Fruit fly (Drosophila melanogaster) whole organism, embryonic: Measurements from ENCODE around the gene CG9970.
A peak's percentile ranks its signal among the peaks of the same experiment; 100 is the strongest.

Experiments used
- Atf-2 ChIP-seq: fragments of 200-800 bp; sonication (Bioruptor generic); optimal IDR thresholded peaks from 2 replicates; lab custom pipeline; 2016; ENCODE audit warnings: missing biosample characterization, missing genetic modification characterization
- Atf3 ChIP-seq: fragments of 200-800 bp; sonication (Bioruptor generic); optimal IDR thresholded peaks from 3 replicates; lab custom pipeline; 2016; ENCODE audit warnings: missing biosample characterization, missing genetic modification characterization
- C15 ChIP-seq: fragments of 200-800 bp; sonication (Bioruptor generic); IDR thresholded peaks from 3 replicates; pipeline ENCODE4 v1.3.6; 2022; ENCODE audit warnings: missing biosample characterization, missing genetic modification characterization
- CG10979 ChIP-seq: fragments of 200-800 bp; sonication (Bioruptor generic); optimal IDR thresholded peaks from 2 replicates; lab custom pipeline; 2018; ENCODE audit warnings: missing biosample characterization, mild to moderate bottlenecking, missing genetic modification characterization, moderate library complexity
- CG12236 ChIP-seq: fragments of 200-800 bp; sonication (Bioruptor generic); optimal IDR thresholded peaks from 2 replicates; lab custom pipeline; 2016; ENCODE audit warnings: missing biosample characterization, missing genetic modification characterization
- CG1233 ChIP-seq: fragments of 200-800 bp; sonication (Bioruptor generic); optimal IDR thresholded peaks from 4 replicates; lab custom pipeline; 2018; ENCODE audit warnings: missing biosample characterization, mild to moderate bottlenecking, missing genetic modification characterization
- CG13894 ChIP-seq: fragments of 200-800 bp; sonication (Bioruptor generic); optimal IDR thresholded peaks from 3 replicates; lab custom pipeline; 2018; ENCODE audit warnings: missing biosample characterization, mild to moderate bottlenecking, missing genetic modification characterization, moderate library complexity
- CG15073 ChIP-seq: fragments of 200-800 bp; sonication (Bioruptor generic); optimal IDR thresholded peaks from 2 replicates; lab custom pipeline; 2016; ENCODE audit warnings: missing biosample characterization, missing genetic modification characterization
- CG15696 ChIP-seq: fragments of 200-800 bp; sonication (Bioruptor generic); optimal IDR thresholded peaks from 2 replicates; lab custom pipeline; 2019; ENCODE audit warnings: missing biosample characterization, mild to moderate bottlenecking, missing genetic modification characterization, moderate library complexity
- CG1602 ChIP-seq: fragments of 200-800 bp; sonication (Bioruptor generic); optimal IDR thresholded peaks from 3 replicates; lab custom pipeline; 2016; ENCODE audit warnings: missing biosample characterization, missing genetic modification characterization
- CG17328 ChIP-seq: fragments of 200-800 bp; sonication (Bioruptor generic); IDR thresholded peaks from 2 replicates; pipeline ENCODE4 v1.3.6; 2022; ENCODE audit warnings: missing biosample characterization, missing genetic modification characterization
- CG18599 ChIP-seq: fragments of 200-800 bp; sonication (Bioruptor generic); optimal IDR thresholded peaks from 3 replicates; lab custom pipeline; 2017; ENCODE audit warnings: missing biosample characterization, missing genetic modification characterization, mild to moderate bottlenecking, moderate library complexity, missing genetic modification reagents
- CG33213 ChIP-seq: fragments of 200-800 bp; sonication (Bioruptor generic); optimal IDR thresholded peaks from 3 replicates; lab custom pipeline; 2016; ENCODE audit warnings: missing biosample characterization, missing genetic modification characterization
- CG3726 ChIP-seq: fragments of 200-800 bp; sonication (Bioruptor generic); IDR thresholded peaks from 3 replicates; pipeline ENCODE4, ENCODE4 v1.3.6; 2022; ENCODE audit warnings: missing biosample characterization, missing genetic modification characterization
- CG5180 ChIP-seq: fragments of 200-800 bp; sonication (Bioruptor generic); optimal IDR thresholded peaks from 3 replicates; lab custom pipeline; 2017; ENCODE audit warnings: missing biosample characterization, missing genetic modification characterization, mild to moderate bottlenecking, moderate library complexity, missing genetic modification reagents
- CG7271 ChIP-seq: fragments of 200-800 bp; sonication (Bioruptor generic); optimal IDR thresholded peaks from 2 replicates; lab custom pipeline; 2018; ENCODE audit warnings: missing biosample characterization, mild to moderate bottlenecking, missing genetic modification characterization, moderate library complexity
- CG7372 ChIP-seq: fragments of 200-800 bp; sonication (Bioruptor generic); IDR thresholded peaks from 2 replicates; pipeline ENCODE4 v1.3.6; 2022; ENCODE audit warnings: missing biosample characterization, missing genetic modification characterization
- CG7745 ChIP-seq: fragments of 200-800 bp; sonication (Bioruptor generic); optimal IDR thresholded peaks from 2 replicates; lab custom pipeline; 2018; ENCODE audit warnings: missing biosample characterization, mild to moderate bottlenecking, missing genetic modification characterization, moderate library complexity
- CG8359 ChIP-seq: fragments of 200-800 bp; sonication (Bioruptor generic); optimal IDR thresholded peaks from 2 replicates; lab custom pipeline; 2017; ENCODE audit warnings: missing biosample characterization, mild to moderate bottlenecking, missing genetic modification characterization, borderline replicate concordance
- CG8924 ChIP-seq: fragments of 200-800 bp; optimal IDR thresholded peaks from 3 replicates; lab custom pipeline; 2019; ENCODE audit warnings: missing biosample characterization, mild to moderate bottlenecking, missing genetic modification characterization, moderate library complexity
- Deaf1 ChIP-seq: fragments of 200-800 bp; optimal IDR thresholded peaks from 3 replicates; lab custom pipeline; 2019; ENCODE audit warnings: missing biosample characterization, mild to moderate bottlenecking, missing genetic modification characterization, moderate library complexity
- Dek ChIP-seq: fragments of 200-800 bp; sonication (Bioruptor generic); optimal IDR thresholded peaks from 3 replicates; lab custom pipeline; 2019; ENCODE audit warnings: missing biosample characterization, mild to moderate bottlenecking, missing genetic modification characterization, moderate library complexity
- Dfd ChIP-seq, 2 experiments: fragments of >200 bp; optimal IDR thresholded peaks; 2 replicates each; lab custom pipeline; 2017; ENCODE audit warnings: missing biosample characterization in 2 of 2, missing genetic modification characterization in 2 of 2
- Doc3 ChIP-seq: fragments of 200-800 bp; sonication (Bioruptor generic); IDR thresholded peaks from 3 replicates; pipeline ENCODE4 v1.3.6; 2022; ENCODE audit warnings: missing biosample characterization, missing genetic modification characterization; ENCODE audit not compliant: partially characterized antibody
- Ets97D ChIP-seq: fragments of 200-800 bp; sonication (Bioruptor generic); optimal IDR thresholded peaks from 3 replicates; lab custom pipeline; 2016; ENCODE audit warnings: missing biosample characterization, missing genetic modification characterization
- Hr3 ChIP-seq: fragments of 200-800 bp; sonication (Bioruptor generic); optimal IDR thresholded peaks from 3 replicates; lab custom pipeline; 2016; ENCODE audit warnings: missing biosample characterization, missing genetic modification characterization
- Hr39 ChIP-seq: fragments of >200 bp; optimal IDR thresholded peaks from 2 replicates; lab custom pipeline; 2017
- Oli ChIP-seq: fragments of 200-800 bp; sonication (Bioruptor generic); optimal IDR thresholded peaks from 2 replicates; lab custom pipeline; 2018; ENCODE audit warnings: missing biosample characterization, mild to moderate bottlenecking, missing genetic modification characterization, moderate library complexity
- ap ChIP-seq: fragments of 200-800 bp; sonication (Bioruptor generic); IDR thresholded peaks from 2 replicates; pipeline ENCODE4 v1.3.6; 2022; ENCODE audit warnings: missing biosample characterization, missing genetic modification characterization
- chm ChIP-seq: fragments of 200-800 bp; sonication (Bioruptor generic); IDR thresholded peaks from 2 replicates; pipeline ENCODE4 v1.3.6; 2022; ENCODE audit warnings: missing biosample characterization, missing genetic modification characterization
- dmrt99B ChIP-seq: fragments of 200-800 bp; sonication (Bioruptor generic); optimal IDR thresholded peaks from 2 replicates; lab custom pipeline; 2018; ENCODE audit warnings: missing biosample characterization, mild to moderate bottlenecking, missing genetic modification characterization, moderate library complexity
- dpn ChIP-seq, 2 experiments: fragments of 200-800 bp; sonication (Bioruptor generic); optimal IDR thresholded peaks; 3 replicates each; lab custom pipeline; 2016; ENCODE audit warnings: missing biosample characterization in 2 of 2, missing genetic modification characterization in 2 of 2
- dysf ChIP-seq: fragments of 200-800 bp; sonication (Bioruptor generic); IDR thresholded peaks from 3 replicates; pipeline ENCODE4 v1.3.6; 2022; ENCODE audit warnings: missing biosample characterization, missing genetic modification characterization
- esg ChIP-seq: fragments of 200-800 bp; sonication (Bioruptor generic); conservative IDR thresholded peaks from 2 replicates; pipeline ENCODE4 v1.3.6; 2022; ENCODE audit warnings: missing biosample characterization, missing genetic modification characterization
- fu2 ChIP-seq: fragments of 200-800 bp; sonication (Bioruptor generic); optimal IDR thresholded peaks from 2 replicates; lab custom pipeline; 2016; ENCODE audit warnings: missing biosample characterization, missing genetic modification characterization
- gfzf ChIP-seq: fragments of 200-800 bp; sonication (Bioruptor generic); optimal IDR thresholded peaks from 2 replicates; lab custom pipeline; 2016; ENCODE audit warnings: missing biosample characterization, mild to moderate bottlenecking, missing genetic modification characterization, moderate library complexity
- hb ChIP-seq: fragments of 200-800 bp; sonication (Bioruptor generic); IDR thresholded peaks from 3 replicates; pipeline ENCODE4 v1.3.6; 2022; ENCODE audit warnings: missing biosample characterization, missing genetic modification characterization; ENCODE audit not compliant: partially characterized antibody
- kni ChIP-seq: fragments of 200-800 bp; sonication (Bioruptor generic); optimal IDR thresholded peaks from 3 replicates; lab custom pipeline; 2017; ENCODE audit warnings: mild to moderate bottlenecking, missing biosample characterization, missing genetic modification reagents, missing genetic modification characterization
- mirr ChIP-seq: fragments of 200-800 bp; sonication (Bioruptor generic); optimal IDR thresholded peaks from 3 replicates; lab custom pipeline; 2018; ENCODE audit warnings: missing biosample characterization, mild to moderate bottlenecking, missing genetic modification characterization
- org-1 ChIP-seq: fragments of 200-800 bp; sonication (Bioruptor generic); optimal IDR thresholded peaks from 2 replicates; lab custom pipeline; 2017; ENCODE audit warnings: missing biosample characterization, missing genetic modification characterization
- pb ChIP-seq: fragments of 200-800 bp; sonication (Bioruptor generic); optimal IDR thresholded peaks from 3 replicates; lab custom pipeline; 2016; ENCODE audit warnings: missing biosample characterization, missing genetic modification characterization
- repo ChIP-seq: fragments of 200-800 bp; sonication (Bioruptor generic); optimal IDR thresholded peaks from 2 replicates; lab custom pipeline; 2016; ENCODE audit warnings: missing biosample characterization, missing genetic modification characterization
- trem ChIP-seq: fragments of 200-800 bp; optimal IDR thresholded peaks from 3 replicates; lab custom pipeline; 2019; ENCODE audit warnings: missing biosample characterization, mild to moderate bottlenecking, missing genetic modification characterization, moderate library complexity
- twi ChIP-seq: fragments of 200-800 bp; optimal IDR thresholded peaks from 2 replicates; lab custom pipeline; 2019; ENCODE audit warnings: missing biosample characterization, mild to moderate bottlenecking, missing genetic modification characterization, moderate library complexity
- unpg ChIP-seq: fragments of 200-800 bp; sonication (Bioruptor generic); optimal IDR thresholded peaks from 3 replicates; lab custom pipeline; 2018; ENCODE audit warnings: missing biosample characterization, mild to moderate bottlenecking, missing genetic modification characterization, moderate library complexity
- zf30C ChIP-seq: fragments of 200-800 bp; sonication (Bioruptor generic); optimal IDR thresholded peaks from 3 replicates; lab custom pipeline; 2018; ENCODE audit warnings: missing biosample characterization, mild to moderate bottlenecking, missing genetic modification characterization
- zfh1 ChIP-seq: fragments of 200-800 bp; sonication (Bioruptor generic); IDR thresholded peaks from 3 replicates; pipeline ENCODE4 v1.3.6; 2022; ENCODE audit warnings: missing biosample characterization, missing genetic modification characterization

The CG9970 gene

dm6 chr3L:2916554-2916953 is at the start of gene CG9970:
CG9970 (minus strand) TSS chr3L:2916654.
- TF ChIP-seq zf30C = no peak
- TF ChIP-seq CG10979 (tag; lab: Kevin White, UChicago) = no peak
- TF ChIP-seq CG8924 (tag; lab: Kevin White, UChicago) = no peak
- TF ChIP-seq CG5180 (GFP tag; lab: Kevin White, UChicago) = no peak
- no peak for TF ChIP-seq trem
- TF ChIP-seq C15 (GFP tag; lab: Robert Waterston, UW) = no peak
- no peak for TF ChIP-seq CG33213 (GFP tag; lab: Kevin White, UChicago)
- no peak for TF ChIP-seq CG17328 (GFP tag; lab: Robert Waterston, UW)
- TF ChIP-seq CG8359 (GFP tag; lab: Kevin White, UChicago) = no peak
- TF ChIP-seq Hr39 = no peak
- no peak for TF ChIP-seq CG18599 (GFP tag; lab: Kevin White, UChicago)
- no peak for TF ChIP-seq pb (GFP tag; lab: Kevin White, UChicago)
- TF ChIP-seq esg (GFP tag; lab: Robert Waterston, UW) = no peak
- TF ChIP-seq CG1233 (GFP tag; lab: Kevin White, UChicago) = no peak
- TF ChIP-seq, all 482 proteins: peak for 0

- TF ChIP-seq fu2 (GFP tag; lab: Kevin White, UChicago) = no peak
- no peak for TF ChIP-seq Dek (tag; lab: Kevin White, UChicago)
- peak; percentile 52 for TF ChIP-seq CG13894 (tag; lab: Kevin White, UChicago)
Measured at dm6 chr3L:2960949-2961584, 44.6 kb upstream of the CG9970 start, which contains the start of the genes CG34025 and Or63a. CG34025 (minus strand) TSS chr3L:2961049. Or63a (plus strand) TSS chr3L:2961534.

- TF ChIP-seq Deaf1 (tag; lab: Kevin White, UChicago) (no peak), CG1602 (GFP tag; lab: Kevin White, UChicago) (no peak), CG12236 (GFP tag; lab: Kevin White, UChicago) (no peak), org-1 (GFP tag; lab: Kevin White, UChicago) (no peak), Dfd (GFP tag; optimal IDR thresholded peaks at IDR 0.05; lab: Kevin White, UChicago) (no peak), Ets97D (no peak), kni (GFP tag; lab: Kevin White, UChicago) (no peak), gfzf (no peak), ap (no peak), Doc3 (GFP tag; lab: Robert Waterston, UW) (no peak), CG7271 (tag; lab: Kevin White, UChicago) (no peak), CG7745 (no peak), dpn (GFP tag; optimal IDR thresholded peaks at IDR 0.05; lab: Kevin White, UChicago) (no peak), mirr (no peak)
- TF ChIP-seq, all 482 proteins: peak for 0
Measured at dm6 chr3L:2951518-2951917, 35.1 kb upstream of the CG9970 start, which contains the start of gene CG32846. CG32846 (minus strand) TSS chr3L:2951618.

DNA sequence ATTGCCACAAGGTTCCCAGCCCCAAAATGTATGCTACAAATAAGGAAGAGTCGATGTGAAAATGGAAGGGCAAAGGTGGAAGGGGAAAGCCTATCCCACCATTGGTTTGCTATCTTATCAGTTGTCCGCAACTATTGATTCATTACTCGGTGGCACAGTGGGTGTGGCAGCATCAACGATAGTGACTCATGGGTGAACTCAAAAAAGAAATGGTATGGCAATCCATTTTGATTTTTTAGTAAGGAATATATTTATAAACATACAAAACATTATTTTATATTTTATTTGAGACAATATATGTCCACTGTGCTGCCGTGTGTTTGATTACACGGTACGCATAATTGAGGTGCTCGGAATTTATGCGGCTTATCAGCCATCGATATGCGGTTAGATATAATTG is 6.6 kb upstream of the CG9970 start:
- TF ChIP-seq Atf-2 (GFP tag; lab: Kevin White, UChicago) = no peak
- no peak for TF ChIP-seq chm (GFP tag; lab: Robert Waterston, UW)
- TF ChIP-seq Oli = no peak
- no peak for TF ChIP-seq Hr3 (GFP tag; lab: Kevin White, UChicago)
- no peak for TF ChIP-seq dmrt99B (tag; lab: Kevin White, UChicago)
- no peak for TF ChIP-seq CG3726 (GFP tag; lab: Robert Waterston, UW)
- TF ChIP-seq CG15696 (tag; lab: Kevin White, UChicago) = no peak
- TF ChIP-seq twi (tag; lab: Kevin White, UChicago) = no peak
- TF ChIP-seq hb (GFP tag; lab: Robert Waterston, UW) = no peak
- no peak for TF ChIP-seq CG15073 (GFP tag; lab: Kevin White, UChicago)
- no peak for TF ChIP-seq repo (GFP tag; lab: Kevin White, UChicago)
- no peak for TF ChIP-seq dysf (GFP tag; lab: Robert Waterston, UW)
- TF ChIP-seq zfh1 (GFP tag; lab: Robert Waterston, UW) = no peak
- no peak for TF ChIP-seq unpg
- TF ChIP-seq CG7372 (GFP tag; lab: Robert Waterston, UW) = no peak
- no peak for TF ChIP-seq Atf3 (GFP tag; lab: Kevin White, UChicago)
